Fruit fly (Drosophila melanogaster): ENCODE measurements around the gene CG32189.
A peak's percentile ranks its signal among the peaks of the same experiment; 100 is the strongest.

The CG32189 gene

DNA sequence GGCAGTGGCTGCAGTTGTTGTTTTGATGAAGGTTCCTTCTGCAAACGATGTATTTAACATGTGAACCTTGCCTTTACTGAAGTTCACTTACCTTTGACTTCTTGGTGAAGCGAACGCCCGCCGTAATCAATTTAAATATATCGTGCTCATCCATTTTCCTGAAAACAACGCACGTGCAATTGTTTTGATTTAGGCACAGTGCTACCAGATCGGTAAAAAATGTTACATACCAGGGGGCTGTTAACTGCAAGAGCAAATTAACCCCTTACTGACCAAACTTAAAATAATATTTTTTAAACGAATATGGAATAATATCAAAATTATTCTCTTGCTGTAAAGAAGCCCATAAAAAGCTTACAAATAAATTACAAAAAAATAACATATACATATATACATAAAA, 30.5 kb downstream of the CG32189 start, which contains the start of gene ais:
Gene ais (minus strand): TSS at position 205 of the 400 bp plus-strand sequence.
- peak; percentile 55 for TF ChIP-seq CG7101 (tag; optimal IDR thresholded peaks at IDR 0.05)
- TF ChIP-seq CG11617 (GFP tag; optimal IDR thresholded peaks at IDR 0.05), result peak; percentile 20
- peak; percentile 32 for TF ChIP-seq CG5204 (GFP tag; optimal IDR thresholded peaks at IDR 0.05)
- peak; percentile 40 for TF ChIP-seq toe (GFP tag; optimal IDR thresholded peaks at IDR 0.05)
- no peak for TF ChIP-seq CG12768 (GFP tag; optimal IDR thresholded peaks at IDR 0.05)
- TF ChIP-seq Crg-1 (GFP tag; optimal IDR thresholded peaks at IDR 0.05), result no peak
- TF ChIP-seq Mnt (GFP tag; optimal IDR thresholded peaks at IDR 0.05), result peak; percentile 98

DNA sequence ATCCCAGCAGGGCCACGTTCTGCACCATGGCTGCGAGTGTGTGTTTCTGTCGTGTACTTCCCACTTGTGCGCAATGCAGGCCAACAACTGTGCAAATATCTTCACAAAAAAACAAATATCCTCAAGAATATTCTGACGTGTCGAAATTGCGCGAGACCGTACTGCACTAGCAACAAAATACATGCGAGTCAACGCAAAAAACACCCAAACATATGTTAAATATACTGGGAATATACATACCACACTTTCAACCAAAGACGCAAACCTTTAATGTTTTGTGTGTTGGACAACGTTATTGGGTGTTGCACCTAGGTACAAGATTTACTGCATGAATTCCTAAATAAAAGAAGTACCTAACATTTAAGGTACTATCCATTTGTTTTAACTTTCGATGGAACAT, 32.9 kb downstream of the CG32189 start, which contains the start of gene NUCB1:
Gene NUCB1 (minus strand): TSS at position 173 of the 400 bp plus-strand sequence.
- TF ChIP-seq CG7101 (tag; optimal IDR thresholded peaks at IDR 0.05), result peak; percentile 41
- no peak for TF ChIP-seq tj (GFP tag; optimal IDR thresholded peaks at IDR 0.05)
- peak; percentile 40 for TF ChIP-seq toe (GFP tag; optimal IDR thresholded peaks at IDR 0.05)
- TF ChIP-seq kay (GFP tag; ENCODE audit: borderline replicate concordance), result no peak
- TF ChIP-seq cnc (optimal IDR thresholded peaks at IDR 0.05), result no peak
- TF ChIP-seq Hr96 (GFP tag; optimal IDR thresholded peaks at IDR 0.05), result peak; percentile 64
- peak; percentile 42 for TF ChIP-seq CG5204 (GFP tag; optimal IDR thresholded peaks at IDR 0.05)
- TF ChIP-seq bab1 (GFP tag; optimal IDR thresholded peaks at IDR 0.05), result peak; percentile 78
- TF ChIP-seq Clk (GFP tag; optimal IDR thresholded peaks at IDR 0.05), result no peak
- TF ChIP-seq pad (GFP tag; optimal IDR thresholded peaks at IDR 0.05), result peak; percentile 50
- TF ChIP-seq Mnt (GFP tag; optimal IDR thresholded peaks at IDR 0.05), result peak; percentile 18
- peak; percentile 67 for TF ChIP-seq Crg-1 (GFP tag; optimal IDR thresholded peaks at IDR 0.05)
- TF ChIP-seq ovo (GFP tag; optimal IDR thresholded peaks at IDR 0.05), result peak; percentile 50
- no peak for TF ChIP-seq CG7045 (GFP tag; optimal IDR thresholded peaks at IDR 0.05)
- TF ChIP-seq CG14711 (tag; optimal IDR thresholded peaks at IDR 0.05), result peak; percentile 45
- TF ChIP-seq CG1620 (GFP tag; optimal IDR thresholded peaks at IDR 0.05), result peak; percentile 70

DNA sequence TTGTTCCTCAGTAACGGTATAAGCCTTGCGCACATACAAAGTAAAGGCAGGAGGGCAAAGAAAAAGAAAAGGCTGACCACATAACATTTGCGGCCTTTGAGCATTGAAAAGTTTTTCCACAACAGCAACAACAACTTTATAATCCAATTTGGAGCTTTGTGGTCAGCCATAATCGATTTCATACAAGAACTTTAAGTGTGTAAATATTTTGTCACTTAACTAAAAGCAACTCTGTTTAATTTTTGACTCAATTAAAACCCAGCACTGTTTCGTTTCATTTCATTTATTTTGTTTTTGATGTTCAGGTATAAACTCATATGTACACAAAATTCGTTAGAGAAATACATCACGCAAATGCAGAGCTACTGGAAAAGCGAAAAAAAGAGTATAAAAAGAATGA, 37.5 kb downstream of the CG32189 start, which contains the start of gene CG42816:
Gene CG42816 (minus strand): TSS at position 101 of the 400 bp plus-strand sequence.
- TF ChIP-seq CG11617 (GFP tag; optimal IDR thresholded peaks at IDR 0.05) (no peak), CG12768 (GFP tag; optimal IDR thresholded peaks at IDR 0.05) (no peak), pad (GFP tag; optimal IDR thresholded peaks at IDR 0.05) (no peak), CG33017 (tag; optimal IDR thresholded peaks at IDR 0.05) (no peak), cic (GFP tag; optimal IDR thresholded peaks at IDR 0.05) (no peak), bab1 (GFP tag; optimal IDR thresholded peaks at IDR 0.05) (no peak), Hr96 (GFP tag; optimal IDR thresholded peaks at IDR 0.05) (no peak), kay (GFP tag; ENCODE audit: borderline replicate concordance) (no peak), cnc (optimal IDR thresholded peaks at IDR 0.05) (no peak), CG5204 (GFP tag; optimal IDR thresholded peaks at IDR 0.05) (no peak), CG1620 (GFP tag; optimal IDR thresholded peaks at IDR 0.05) (no peak), toe (GFP tag; optimal IDR thresholded peaks at IDR 0.05) (no peak), CG7045 (GFP tag; optimal IDR thresholded peaks at IDR 0.05) (no peak), Crg-1 (GFP tag; optimal IDR thresholded peaks at IDR 0.05) (no peak), CG14711 (tag; optimal IDR thresholded peaks at IDR 0.05) (no peak)

DNA sequence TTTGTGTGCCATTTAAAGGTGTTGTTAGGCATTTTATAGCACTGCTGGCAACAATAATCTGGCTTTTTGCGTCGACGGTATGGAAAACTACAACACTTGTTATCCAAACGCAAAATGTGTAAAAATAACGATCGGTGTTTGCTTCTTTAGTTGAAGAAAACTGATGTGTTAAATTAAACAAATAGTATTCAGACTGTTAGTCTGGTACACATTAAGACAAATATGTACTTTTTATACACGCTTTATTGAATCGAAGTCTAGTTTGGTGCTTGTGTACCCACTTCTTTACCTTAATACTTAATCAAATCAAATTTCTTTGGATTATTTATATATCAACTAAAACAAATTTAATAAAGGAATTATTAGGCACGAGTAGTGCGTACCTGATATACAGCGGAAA, 43.5 kb downstream of the CG32189 start:
- no peak for TF ChIP-seq tj (GFP tag; optimal IDR thresholded peaks at IDR 0.05)
- TF ChIP-seq CG33017 (tag; optimal IDR thresholded peaks at IDR 0.05), result no peak
- TF ChIP-seq cic (GFP tag; optimal IDR thresholded peaks at IDR 0.05), result no peak
- TF ChIP-seq Clk (GFP tag; optimal IDR thresholded peaks at IDR 0.05), result no peak

DNA sequence AAGACGTTTGTCGTGTGGAACGTTAAGA, 43.7 kb downstream of the CG32189 start, which contains the start of gene CG42815:
Gene CG42815 (minus strand): TSS at position 20 of the 28 bp plus-strand sequence.
- no peak for TF ChIP-seq toe (GFP tag; optimal IDR thresholded peaks at IDR 0.05)
- no peak for TF ChIP-seq tj (GFP tag; optimal IDR thresholded peaks at IDR 0.05)
- TF ChIP-seq CG14711 (tag; optimal IDR thresholded peaks at IDR 0.05), result no peak
- TF ChIP-seq cic (GFP tag; optimal IDR thresholded peaks at IDR 0.05), result no peak
- TF ChIP-seq CG12768 (GFP tag; optimal IDR thresholded peaks at IDR 0.05), result no peak
- no peak for TF ChIP-seq CG1620 (GFP tag; optimal IDR thresholded peaks at IDR 0.05)

DNA sequence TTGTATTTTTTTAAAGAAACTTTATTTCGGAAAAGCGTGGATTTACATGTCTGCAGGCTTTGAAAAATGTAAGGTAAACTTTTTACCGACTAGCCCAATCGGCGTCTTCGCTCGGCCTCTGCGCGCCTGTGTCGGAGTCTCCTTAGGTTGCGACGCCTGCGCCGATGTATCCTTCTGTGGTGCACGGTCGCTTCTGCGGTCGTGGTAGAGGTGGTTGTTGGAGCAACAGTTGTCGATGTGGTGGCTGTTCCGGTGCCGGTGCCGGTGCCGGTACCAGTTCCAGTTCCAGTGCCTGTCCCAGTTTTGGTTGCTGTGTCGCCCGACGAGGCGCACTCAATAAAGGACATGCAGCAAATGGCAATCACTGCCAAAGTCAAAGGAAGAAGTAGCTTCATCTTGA, 43.9 kb downstream of the CG32189 start:
- TF ChIP-seq CG7045 (GFP tag; optimal IDR thresholded peaks at IDR 0.05) (no peak), tj (GFP tag; optimal IDR thresholded peaks at IDR 0.05) (no peak), CG11617 (GFP tag; optimal IDR thresholded peaks at IDR 0.05) (no peak), CG5204 (GFP tag; optimal IDR thresholded peaks at IDR 0.05) (no peak), pad (GFP tag; optimal IDR thresholded peaks at IDR 0.05) (no peak), Clk (GFP tag; optimal IDR thresholded peaks at IDR 0.05) (no peak), CG7101 (tag; optimal IDR thresholded peaks at IDR 0.05) (no peak), CG12768 (GFP tag; optimal IDR thresholded peaks at IDR 0.05) (no peak), Crg-1 (GFP tag; optimal IDR thresholded peaks at IDR 0.05) (no peak), Hr96 (GFP tag; optimal IDR thresholded peaks at IDR 0.05) (no peak), cic (GFP tag; optimal IDR thresholded peaks at IDR 0.05) (no peak), bab1 (GFP tag; optimal IDR thresholded peaks at IDR 0.05) (no peak), cnc (optimal IDR thresholded peaks at IDR 0.05) (no peak), ovo (GFP tag; optimal IDR thresholded peaks at IDR 0.05) (no peak), CG1620 (GFP tag; optimal IDR thresholded peaks at IDR 0.05) (no peak), toe (GFP tag; optimal IDR thresholded peaks at IDR 0.05) (no peak), CG33017 (tag; optimal IDR thresholded peaks at IDR 0.05) (no peak), kay (GFP tag; ENCODE audit: borderline replicate concordance) (no peak)
